Fruit fly (Drosophila melanogaster) whole organism, embryonic: ENCODE measurements around the gene CG7294.

Experiments
- Aef1 ChIP-seq: fragments of 200-800 bp; sonication (Bioruptor generic); IDR thresholded peaks from 3 replicates; pipeline ENCODE4 v1.3.6; 2022; ENCODE audit warnings: missing biosample characterization, missing genetic modification characterization
- CG10267 ChIP-seq: fragments of 200-800 bp; sonication (Bioruptor generic); optimal IDR thresholded peaks from 2 replicates; lab custom pipeline; 2018; ENCODE audit warnings: missing biosample characterization, mild to moderate bottlenecking, missing genetic modification characterization, moderate library complexity
- CG12155 ChIP-seq: fragments of 200-800 bp; sonication (Bioruptor generic); optimal IDR thresholded peaks from 3 replicates; lab custom pipeline; 2016; ENCODE audit warnings: missing biosample characterization, missing genetic modification characterization
- CG12659 ChIP-seq: fragments of 200-800 bp; sonication (Bioruptor generic); optimal IDR thresholded peaks from 3 replicates; lab custom pipeline; 2017; ENCODE audit warnings: mild to moderate bottlenecking, missing biosample characterization, missing genetic modification reagents, missing genetic modification characterization
- CG13424 ChIP-seq: fragments of 200-800 bp; sonication (Bioruptor generic); optimal IDR thresholded peaks from 2 replicates; lab custom pipeline; 2019; ENCODE audit warnings: missing biosample characterization, mild to moderate bottlenecking, missing genetic modification characterization, moderate library complexity
- CG14050 ChIP-seq: fragments of 200-800 bp; sonication (Bioruptor generic); IDR thresholded peaks from 3 replicates; pipeline ENCODE4 v1.3.6; 2022; ENCODE audit warnings: missing biosample characterization, missing genetic modification characterization
- CG14710 ChIP-seq: fragments of 200-800 bp; sonication (Bioruptor generic); optimal IDR thresholded peaks from 3 replicates; lab custom pipeline; 2019; ENCODE audit warnings: missing biosample characterization, mild to moderate bottlenecking, missing genetic modification characterization, moderate library complexity
- CG17359 ChIP-seq: fragments of 200-800 bp; sonication (Bioruptor generic); optimal IDR thresholded peaks from 3 replicates; lab custom pipeline; 2018; ENCODE audit warnings: missing biosample characterization, mild to moderate bottlenecking, missing genetic modification characterization, moderate library complexity
- CG17829 ChIP-seq: fragments of 200-800 bp; optimal IDR thresholded peaks from 2 replicates; lab custom pipeline; 2019; ENCODE audit warnings: missing biosample characterization, mild to moderate bottlenecking, missing genetic modification characterization, moderate library complexity
- CG18262 ChIP-seq: fragments of 200-800 bp; optimal IDR thresholded peaks from 3 replicates; lab custom pipeline; 2019; ENCODE audit warnings: missing biosample characterization, mild to moderate bottlenecking, missing genetic modification characterization, moderate library complexity
- CG18599 ChIP-seq: fragments of 200-800 bp; sonication (Bioruptor generic); optimal IDR thresholded peaks from 3 replicates; lab custom pipeline; 2017; ENCODE audit warnings: missing biosample characterization, missing genetic modification characterization, mild to moderate bottlenecking, moderate library complexity, missing genetic modification reagents
- CG18619 ChIP-seq: fragments of 200-800 bp; sonication (Bioruptor generic); optimal IDR thresholded peaks from 3 replicates; lab custom pipeline; 2017; ENCODE audit warnings: missing biosample characterization, mild to moderate bottlenecking, missing genetic modification characterization
- CG18764 ChIP-seq: fragments of 200-800 bp; sonication (Bioruptor generic); optimal IDR thresholded peaks from 3 replicates; lab custom pipeline; 2016; ENCODE audit warnings: missing biosample characterization, missing genetic modification characterization
- CG2116 ChIP-seq: fragments of 200-800 bp; sonication (Bioruptor generic); optimal IDR thresholded peaks from 3 replicates; lab custom pipeline; 2018; ENCODE audit warnings: missing biosample characterization, mild to moderate bottlenecking, missing genetic modification characterization
- CG34376 ChIP-seq: fragments of 200-800 bp; sonication (Bioruptor generic); optimal IDR thresholded peaks from 2 replicates; lab custom pipeline; 2018; ENCODE audit warnings: missing biosample characterization, mild to moderate bottlenecking, missing genetic modification characterization
- CG34422 ChIP-seq: fragments of 200-800 bp; sonication (Bioruptor generic); IDR thresholded peaks from 3 replicates; pipeline ENCODE4 v1.3.6; 2022; ENCODE audit warnings: missing biosample characterization, missing genetic modification characterization
- CG4360 ChIP-seq: fragments of 200-800 bp; sonication (Bioruptor generic); IDR thresholded peaks from 2 replicates; pipeline ENCODE4 v1.3.6; 2022; ENCODE audit warnings: missing biosample characterization, missing genetic modification characterization
- CG5180 ChIP-seq: fragments of 200-800 bp; sonication (Bioruptor generic); optimal IDR thresholded peaks from 3 replicates; lab custom pipeline; 2017; ENCODE audit warnings: missing biosample characterization, missing genetic modification characterization, mild to moderate bottlenecking, moderate library complexity, missing genetic modification reagents
- CG7372 ChIP-seq: fragments of 200-800 bp; sonication (Bioruptor generic); IDR thresholded peaks from 2 replicates; pipeline ENCODE4 v1.3.6; 2022; ENCODE audit warnings: missing biosample characterization, missing genetic modification characterization
- CG8765 ChIP-seq: fragments of 200-800 bp; sonication (Bioruptor generic); IDR thresholded peaks from 2 replicates; pipeline ENCODE4 v1.3.6; 2022; ENCODE audit warnings: missing biosample characterization, missing genetic modification characterization
- CG9727 ChIP-seq: fragments of 200-800 bp; sonication (Bioruptor generic); optimal IDR thresholded peaks from 3 replicates; lab custom pipeline; 2017; ENCODE audit warnings: missing biosample characterization, mild to moderate bottlenecking, missing genetic modification characterization
- CG9797 ChIP-seq: fragments of 200-800 bp; sonication (Bioruptor generic); optimal IDR thresholded peaks from 3 replicates; lab custom pipeline; 2018; ENCODE audit warnings: missing biosample characterization, mild to moderate bottlenecking, missing genetic modification characterization
- CoRest ChIP-seq: fragments of 200-800 bp; sonication (Bioruptor generic); optimal IDR thresholded peaks from 3 replicates; lab custom pipeline; 2018; ENCODE audit warnings: missing biosample characterization, mild to moderate bottlenecking, missing genetic modification characterization, moderate library complexity
- Dip2 ChIP-seq: fragments of 200-800 bp; sonication (Bioruptor generic); IDR thresholded peaks from 2 replicates; pipeline ENCODE4 v1.3.6; 2022; ENCODE audit warnings: missing biosample characterization, missing genetic modification characterization
- Doc3 ChIP-seq: fragments of 200-800 bp; sonication (Bioruptor generic); IDR thresholded peaks from 3 replicates; pipeline ENCODE4 v1.3.6; 2022; ENCODE audit warnings: missing biosample characterization, missing genetic modification characterization; ENCODE audit not compliant: partially characterized antibody
- HHEX ChIP-seq: fragments of 200-800 bp; sonication (Bioruptor generic); optimal IDR thresholded peaks from 3 replicates; lab custom pipeline; 2017; ENCODE audit warnings: missing biosample characterization, mild to moderate bottlenecking, missing genetic modification characterization, missing genetic modification reagents
- Hr39 ChIP-seq: fragments of >200 bp; optimal IDR thresholded peaks from 2 replicates; lab custom pipeline; 2017
- Hsf ChIP-seq: fragments of 200-800 bp; sonication (Bioruptor generic); optimal IDR thresholded peaks from 3 replicates; lab custom pipeline; 2016; ENCODE audit warnings: missing biosample characterization, missing genetic modification characterization
- Jarid2 ChIP-seq: fragments of 200-800 bp; sonication (Bioruptor generic); optimal IDR thresholded peaks from 3 replicates; lab custom pipeline; 2017; ENCODE audit warnings: mild to moderate bottlenecking, missing biosample characterization, missing genetic modification reagents, missing genetic modification characterization
- PHDP ChIP-seq: fragments of 200-800 bp; sonication (Bioruptor generic); optimal IDR thresholded peaks from 3 replicates; lab custom pipeline; 2018; ENCODE audit warnings: missing biosample characterization, mild to moderate bottlenecking, missing genetic modification characterization, moderate library complexity
- Trl ChIP-seq, 3 experiments: fragments of >200 bp in 2 of 3; fragments of 200-800 bp in 1 of 3; sonication (Bioruptor generic) in 1 of 3; optimal IDR thresholded peaks; 2 replicates in 1 of 3; 3 replicates in 2 of 3; lab custom pipeline; 2016 to 2017; ENCODE audit warnings: missing biosample characterization in 1 of 3, missing genetic modification characterization in 1 of 3
- amos ChIP-seq: fragments of 200-800 bp; sonication (Bioruptor generic); IDR thresholded peaks from 2 replicates; pipeline ENCODE4 v1.3.6; 2022; ENCODE audit warnings: missing biosample characterization, missing genetic modification characterization; ENCODE audit not compliant: partially characterized antibody
- cwo ChIP-seq: fragments of 200-800 bp; sonication (Bioruptor generic); optimal IDR thresholded peaks from 3 replicates; lab custom pipeline; 2017; ENCODE audit warnings: missing biosample characterization, missing genetic modification characterization, mild to moderate bottlenecking, moderate library complexity, missing genetic modification reagents
- hth ChIP-seq: fragments of >200 bp; optimal IDR thresholded peaks from 2 replicates; lab custom pipeline; 2017; ENCODE audit warnings: inconsistent platforms
- ken ChIP-seq: fragments of 200-800 bp; sonication (Bioruptor generic); IDR thresholded peaks from 3 replicates; pipeline ENCODE4 v1.3.6; 2022; ENCODE audit warnings: missing biosample characterization, missing genetic modification characterization
- lmd ChIP-seq: fragments of 200-800 bp; sonication (Bioruptor generic); IDR thresholded peaks from 2 replicates; pipeline ENCODE4 v1.3.6; 2022; ENCODE audit warnings: missing biosample characterization, missing genetic modification characterization
- nmo ChIP-seq: fragments of 200-800 bp; sonication (Bioruptor generic); optimal IDR thresholded peaks from 2 replicates; lab custom pipeline; 2018; ENCODE audit warnings: missing biosample characterization, mild to moderate bottlenecking, missing genetic modification characterization, moderate library complexity
- prd ChIP-seq, 3 experiments: fragments of >200 bp in 2 of 3; fragments of 200-800 bp in 1 of 3; sonication (Bioruptor generic) in 1 of 3; optimal IDR thresholded peaks in 2 of 3; IDR thresholded peaks in 1 of 3; 2 replicates in 2 of 3; 3 replicates in 1 of 3; pipeline versions ENCODE4 v1.3.6 to Lab custom; 2017 to 2022; ENCODE audit warnings: missing biosample characterization in 1 of 3, missing genetic modification characterization in 1 of 3
- sd ChIP-seq: fragments of 200-800 bp; sonication (Bioruptor generic); optimal IDR thresholded peaks from 3 replicates; lab custom pipeline; 2018; ENCODE audit warnings: missing biosample characterization, mild to moderate bottlenecking, missing genetic modification characterization, moderate library complexity
- sens ChIP-seq: fragments of 200-800 bp; sonication (Bioruptor generic); peaks from one replicate; lab custom pipeline; 2016; ENCODE audit warnings: missing biosample characterization, missing genetic modification characterization
- ssp ChIP-seq: fragments of 200-800 bp; sonication (Bioruptor generic); IDR thresholded peaks from 2 replicates; pipeline ENCODE4 v1.3.6; 2022; ENCODE audit warnings: missing biosample characterization, missing genetic modification characterization
- stc ChIP-seq: fragments of 200-800 bp; sonication (Bioruptor generic); IDR thresholded peaks from 2 replicates; pipeline ENCODE4 v1.3.6; 2022; ENCODE audit warnings: missing biosample characterization, missing genetic modification characterization
- stwl ChIP-seq: fragments of 200-800 bp; sonication (Bioruptor generic); optimal IDR thresholded peaks from 3 replicates; lab custom pipeline; 2018; ENCODE audit warnings: missing biosample characterization, mild to moderate bottlenecking, missing genetic modification characterization, moderate library complexity
- tx ChIP-seq: fragments of 200-800 bp; sonication (Bioruptor generic); optimal IDR thresholded peaks from 2 replicates; lab custom pipeline; 2016; ENCODE audit warnings: missing biosample characterization, missing genetic modification characterization
- usp ChIP-seq: fragments of >200 bp; optimal IDR thresholded peaks from 2 replicates; lab custom pipeline; 2017; ENCODE audit warnings: missing biosample characterization, missing genetic modification characterization
- vvl ChIP-seq: fragments of 200-800 bp; sonication (Bioruptor generic); IDR thresholded peaks from 2 replicates; pipeline ENCODE4 v1.3.6; 2022; ENCODE audit warnings: missing biosample characterization, missing genetic modification characterization
- yki ChIP-seq: fragments of >200 bp; optimal IDR thresholded peaks from 3 replicates; lab custom pipeline; 2018
- zfh2 ChIP-seq: fragments of 200-800 bp; sonication (Bioruptor generic); optimal IDR thresholded peaks from 2 replicates; lab custom pipeline; 2016; ENCODE audit warnings: missing biosample characterization, missing genetic modification characterization

Gene CG7294

dm6 chr2L:10677715-10678088 is 11.4 kb downstream of the CG7294 start:
- TF ChIP-seq sd (tag; lab: Kevin White, UChicago) (peak; percentile 92), cwo (GFP tag; lab: Kevin White, UChicago) (no peak), CG14050 (GFP tag; lab: Robert Waterston, UW) (no peak; the same call in 2 of the 3 replicates), CG2116 (GFP tag; lab: Kevin White, UChicago) (no peak), CG5180 (GFP tag; lab: Kevin White, UChicago) (peak; percentile 47), Aef1 (0 out of 3 replicates have a peak, but pooled peaks have one; percentile 0), sens (GFP tag; lab: Kevin White, UChicago) (peak; percentile 28), CG18619 (GFP tag; lab: Kevin White, UChicago) (no peak), ken (0 out of 3 replicates have a peak, but pooled peaks have one; percentile 33), CG18599 (GFP tag; lab: Kevin White, UChicago) (no peak), Trl (optimal IDR thresholded peaks at IDR 0.05; lab: Kevin White, UChicago) (peak in 1 of 2 experiments; percentile 7), Trl (GFP tag; optimal IDR thresholded peaks at IDR 0.05; lab: Kevin White, UChicago) (no peak)

- TF ChIP-seq CG14710 (tag; lab: Kevin White, UChicago) = no peak
- TF ChIP-seq CG12659 (GFP tag; lab: Kevin White, UChicago) = peak; percentile 33
- no peak for TF ChIP-seq Doc3 (GFP tag; lab: Robert Waterston, UW)
- no peak for TF ChIP-seq CG18262
- no peak for TF ChIP-seq CG9727 (GFP tag; lab: Kevin White, UChicago)
- TF ChIP-seq Hr39 = no peak
- TF ChIP-seq PHDP (tag; lab: Kevin White, UChicago) = peak; percentile 53
- TF ChIP-seq lmd (GFP tag; lab: Robert Waterston, UW) = no peak
- TF ChIP-seq usp (GFP tag; lab: Kevin White, UChicago) = no peak
- TF ChIP-seq CG4360 (GFP tag; lab: Robert Waterston, UW) = no peak
- TF ChIP-seq CG18764 = no peak
- peak; percentile 1 for TF ChIP-seq CG17359 (tag; lab: Kevin White, UChicago)
- TF ChIP-seq CG9797 (GFP tag; lab: Kevin White, UChicago) = no peak
- TF ChIP-seq CG12155 (GFP tag; lab: Kevin White, UChicago) = peak; percentile 5
- TF ChIP-seq CG8765 (GFP tag; lab: Robert Waterston, UW) = no peak
- no peak for TF ChIP-seq HHEX (GFP tag; lab: Kevin White, UChicago)
- no peak for TF ChIP-seq CG34422 (GFP tag; lab: Robert Waterston, UW)
- peak; percentile 31; the same call in 1 of the 3 replicates for TF ChIP-seq CG14050 (GFP tag; lab: Robert Waterston, UW)
- TF ChIP-seq CG13424 (tag; lab: Kevin White, UChicago) = peak; percentile 51
- no peak for TF ChIP-seq hth (lab: Kevin White, UChicago)
- no peak for TF ChIP-seq CG34376 (GFP tag; lab: Kevin White, UChicago)
- peak; percentile 5 for TF ChIP-seq Hsf (GFP tag; lab: Kevin White, UChicago)
- no peak for TF ChIP-seq amos
- TF ChIP-seq yki (lab: Kevin White, UChicago) = no peak
- no peak for TF ChIP-seq ssp (GFP tag; lab: Robert Waterston, UW)
- TF ChIP-seq CoRest (tag; lab: Kevin White, UChicago) = peak; percentile 44
- no peak for TF ChIP-seq nmo (GFP tag; lab: Kevin White, UChicago)
- peak; percentile 5 for TF ChIP-seq CG10267 (tag; lab: Kevin White, UChicago)
- no peak for TF ChIP-seq CG17829
- TF ChIP-seq CG7372 = no peak
- TF ChIP-seq stwl (tag; lab: Kevin White, UChicago) = no peak
- no peak for TF ChIP-seq prd (optimal IDR thresholded peaks at IDR 0.05; lab: Kevin White, UChicago)
- TF ChIP-seq prd (GFP tag; IDR thresholded peaks at IDR 0.05; lab: Robert Waterston, UW) = peak; percentile 23; the same call in 1 of the 3 replicates
- TF ChIP-seq stc (GFP tag; lab: Robert Waterston, UW) = no peak
- no peak for TF ChIP-seq Dip2 (GFP tag; lab: Robert Waterston, UW)
- TF ChIP-seq Jarid2 (GFP tag; lab: Kevin White, UChicago) = peak; percentile 7
- peak; percentile 29 for TF ChIP-seq tx (GFP tag; lab: Kevin White, UChicago)
- no peak for TF ChIP-seq vvl
- no peak for TF ChIP-seq zfh2 (GFP tag; lab: Kevin White, UChicago)
Measured at dm6 chr2L:10676933-10677714, 11.9 kb downstream of the CG7294 start, which contains the start of gene CG17104. CG17104 (plus strand) TSS chr2L:10677198.
